Fruit fly (Drosophila melanogaster) whole organism, embryonic: ENCODE measurements around the gene CG7156.
A peak's percentile ranks its signal among the peaks of the same experiment; 100 is the strongest.

ENCODE experiments used
- Ada2b ChIP-seq: fragments of 200-800 bp; sonication (Bioruptor generic); IDR thresholded peaks from 2 replicates; pipeline ENCODE4 v1.3.6; 2022; ENCODE audit warnings: missing biosample characterization, missing genetic modification characterization
- Antp ChIP-seq: fragments of 200-800 bp; sonication (Bioruptor generic); optimal IDR thresholded peaks from 3 replicates; lab custom pipeline; 2016; ENCODE audit warnings: missing biosample characterization, missing genetic modification characterization
- Atf-2 ChIP-seq: fragments of 200-800 bp; sonication (Bioruptor generic); optimal IDR thresholded peaks from 2 replicates; lab custom pipeline; 2016; ENCODE audit warnings: missing biosample characterization, missing genetic modification characterization
- Atf6 ChIP-seq: fragments of 200-800 bp; sonication (Bioruptor generic); IDR thresholded peaks from 2 replicates; pipeline ENCODE4 v1.3.6; 2022; ENCODE audit warnings: missing biosample characterization, missing genetic modification characterization
- Awh ChIP-seq: fragments of 200-800 bp; sonication (Bioruptor generic); IDR thresholded peaks from 2 replicates; pipeline ENCODE4, ENCODE4 v1.3.6; 2022; ENCODE audit warnings: missing biosample characterization, missing genetic modification characterization
- BEAF-32 ChIP-seq: fragments of 200-800 bp; sonication (Bioruptor generic); optimal IDR thresholded peaks from 3 replicates; lab custom pipeline; 2017; ENCODE audit warnings: missing biosample characterization, missing genetic modification characterization, mild to moderate bottlenecking, moderate library complexity, missing genetic modification reagents
- Bgb ChIP-seq: fragments of 200-800 bp; sonication (Bioruptor generic); IDR thresholded peaks from 2 replicates; pipeline ENCODE4 v1.3.6; 2022; ENCODE audit warnings: missing biosample characterization, missing genetic modification characterization; ENCODE audit not compliant: partially characterized antibody
- CG10321 ChIP-seq: fragments of 200-800 bp; sonication (Bioruptor generic); IDR thresholded peaks from 2 replicates; pipeline ENCODE4 v1.3.6; 2022; ENCODE audit warnings: missing biosample characterization, missing genetic modification characterization
- CG10543 ChIP-seq: fragments of 200-800 bp; sonication (Bioruptor generic); optimal IDR thresholded peaks from 3 replicates; lab custom pipeline; 2017; ENCODE audit warnings: missing biosample characterization, mild to moderate bottlenecking, missing genetic modification characterization, moderate library complexity
- CG11247 ChIP-seq: fragments of 200-800 bp; sonication (Bioruptor generic); IDR thresholded peaks from 2 replicates; pipeline ENCODE4 v1.3.6; 2022; ENCODE audit warnings: missing biosample characterization, missing genetic modification characterization
- CG14014 ChIP-seq: fragments of 200-800 bp; sonication (Bioruptor generic); IDR thresholded peaks from 2 replicates; pipeline ENCODE4 v1.3.6; 2022; ENCODE audit warnings: missing biosample characterization, missing genetic modification characterization
- CG15269 ChIP-seq: fragments of 200-800 bp; sonication (Bioruptor generic); optimal IDR thresholded peaks from 2 replicates; lab custom pipeline; 2018; ENCODE audit warnings: missing biosample characterization, mild to moderate bottlenecking, missing genetic modification characterization, moderate library complexity
- CG15514 ChIP-seq: fragments of 200-800 bp; sonication (Bioruptor generic); optimal IDR thresholded peaks from 3 replicates; lab custom pipeline; 2017; ENCODE audit warnings: missing biosample characterization, missing genetic modification characterization, mild to moderate bottlenecking, moderate library complexity, missing genetic modification reagents
- CG1603 ChIP-seq: fragments of 200-800 bp; sonication (Bioruptor generic); optimal IDR thresholded peaks from 2 replicates; lab custom pipeline; 2019; ENCODE audit warnings: missing biosample characterization, mild to moderate bottlenecking, missing genetic modification characterization, moderate library complexity
- CG16813 ChIP-seq: fragments of 200-800 bp; sonication (Bioruptor generic); IDR thresholded peaks from 3 replicates; pipeline ENCODE4 v1.3.6; 2022; ENCODE audit warnings: missing biosample characterization, missing genetic modification characterization; ENCODE audit not compliant: partially characterized antibody
- CG17359 ChIP-seq: fragments of 200-800 bp; sonication (Bioruptor generic); optimal IDR thresholded peaks from 3 replicates; lab custom pipeline; 2018; ENCODE audit warnings: missing biosample characterization, mild to moderate bottlenecking, missing genetic modification characterization, moderate library complexity
- CG1792 ChIP-seq: fragments of 200-800 bp; sonication (Bioruptor generic); optimal IDR thresholded peaks from 2 replicates; lab custom pipeline; 2016; ENCODE audit warnings: missing biosample characterization, missing genetic modification characterization
- CG2116 ChIP-seq: fragments of 200-800 bp; sonication (Bioruptor generic); optimal IDR thresholded peaks from 3 replicates; lab custom pipeline; 2018; ENCODE audit warnings: missing biosample characterization, mild to moderate bottlenecking, missing genetic modification characterization
- CG2120 ChIP-seq: fragments of 200-800 bp; sonication (Bioruptor generic); optimal IDR thresholded peaks from 3 replicates; lab custom pipeline; 2016; ENCODE audit warnings: missing biosample characterization, missing genetic modification characterization
- CG2129 ChIP-seq: fragments of 200-800 bp; sonication (Bioruptor generic); IDR thresholded peaks from 2 replicates; pipeline ENCODE4 v1.3.6; 2022; ENCODE audit warnings: missing biosample characterization, missing genetic modification characterization; ENCODE audit not compliant: partially characterized antibody
- CG30403 ChIP-seq: fragments of 200-800 bp; sonication (Bioruptor generic); optimal IDR thresholded peaks from 3 replicates; lab custom pipeline; 2016; ENCODE audit warnings: missing biosample characterization, missing genetic modification characterization
- CG32767 ChIP-seq: fragments of 200-800 bp; sonication (Bioruptor generic); IDR thresholded peaks from 2 replicates; pipeline ENCODE4 v1.3.6; 2022; ENCODE audit warnings: missing biosample characterization, missing genetic modification characterization
- CG6791 ChIP-seq: fragments of 200-800 bp; sonication (Bioruptor generic); IDR thresholded peaks from 3 replicates; pipeline ENCODE4 v1.3.6; 2022; ENCODE audit warnings: missing biosample characterization, missing genetic modification characterization; ENCODE audit not compliant: partially characterized antibody
- CG6854 ChIP-seq: fragments of 200-800 bp; sonication (Bioruptor generic); optimal IDR thresholded peaks from 3 replicates; lab custom pipeline; 2017; ENCODE audit warnings: missing biosample characterization, mild to moderate bottlenecking, missing genetic modification characterization
- CG8359 ChIP-seq: fragments of 200-800 bp; sonication (Bioruptor generic); optimal IDR thresholded peaks from 2 replicates; lab custom pipeline; 2017; ENCODE audit warnings: missing biosample characterization, mild to moderate bottlenecking, missing genetic modification characterization, borderline replicate concordance
- CG8765 ChIP-seq: fragments of 200-800 bp; sonication (Bioruptor generic); IDR thresholded peaks from 2 replicates; pipeline ENCODE4 v1.3.6; 2022; ENCODE audit warnings: missing biosample characterization, missing genetic modification characterization
- CG9609 ChIP-seq: fragments of 200-800 bp; sonication (Bioruptor generic); optimal IDR thresholded peaks from 3 replicates; lab custom pipeline; 2016; ENCODE audit warnings: missing biosample characterization, missing genetic modification characterization
- CG9876 ChIP-seq: fragments of 200-800 bp; sonication (Bioruptor generic); optimal IDR thresholded peaks from 2 replicates; lab custom pipeline; 2016; ENCODE audit warnings: missing biosample characterization, missing genetic modification characterization
- Camta ChIP-seq: fragments of 200-800 bp; sonication (Bioruptor generic); optimal IDR thresholded peaks from 2 replicates; lab custom pipeline; 2016; ENCODE audit warnings: missing biosample characterization, missing genetic modification characterization
- Dbx ChIP-seq: fragments of 200-800 bp; sonication (Bioruptor generic); IDR thresholded peaks from 3 replicates; pipeline ENCODE4 v1.3.6; 2022; ENCODE audit warnings: missing biosample characterization, missing genetic modification characterization
- Dek ChIP-seq: fragments of 200-800 bp; sonication (Bioruptor generic); optimal IDR thresholded peaks from 3 replicates; lab custom pipeline; 2019; ENCODE audit warnings: missing biosample characterization, mild to moderate bottlenecking, missing genetic modification characterization, moderate library complexity
- Dll ChIP-seq: fragments of 200-800 bp; sonication (Bioruptor generic); IDR thresholded peaks from 4 replicates; pipeline ENCODE4 v1.3.6; 2022; ENCODE audit warnings: missing biosample characterization, missing genetic modification characterization; ENCODE audit not compliant: partially characterized antibody
- Ets65A ChIP-seq: fragments of 200-800 bp; sonication (Bioruptor generic); peaks from one replicate; lab custom pipeline; 2016; ENCODE audit warnings: missing biosample characterization, missing genetic modification characterization
- H2.0 ChIP-seq: fragments of 200-800 bp; sonication (Bioruptor generic); IDR thresholded peaks from 2 replicates; pipeline ENCODE4 v1.3.6; 2022; ENCODE audit warnings: missing biosample characterization, missing genetic modification characterization
- HLH4C ChIP-seq: fragments of 200-800 bp; sonication (Bioruptor generic); IDR thresholded peaks from 3 replicates; pipeline ENCODE4 v1.3.6; 2022; ENCODE audit warnings: missing biosample characterization, missing genetic modification characterization; ENCODE audit not compliant: partially characterized antibody
- Hmr ChIP-seq: fragments of 200-800 bp; sonication (Bioruptor generic); optimal IDR thresholded peaks from 3 replicates; lab custom pipeline; 2017; ENCODE audit warnings: mild to moderate bottlenecking, missing biosample characterization, missing genetic modification reagents, missing genetic modification characterization
- Hsf ChIP-seq: fragments of 200-800 bp; sonication (Bioruptor generic); optimal IDR thresholded peaks from 3 replicates; lab custom pipeline; 2016; ENCODE audit warnings: missing biosample characterization, missing genetic modification characterization
- Med ChIP-seq: fragments of 200-800 bp; sonication (Bioruptor generic); peaks from one replicate; lab custom pipeline; 2016; ENCODE audit warnings: missing biosample characterization, missing genetic modification characterization, mild to moderate bottlenecking, inconsistent platforms, moderate library complexity
- NC2β ChIP-seq: fragments of 200-800 bp; sonication (Bioruptor generic); optimal IDR thresholded peaks from 2 replicates; lab custom pipeline; 2016; ENCODE audit warnings: missing biosample characterization, missing genetic modification characterization
- Rfx ChIP-seq: fragments of 200-800 bp; sonication (Bioruptor generic); IDR thresholded peaks from 2 replicates; pipeline ENCODE4 v1.3.6; 2022; ENCODE audit warnings: missing biosample characterization, missing genetic modification characterization
- Scr ChIP-seq: fragments of 200-800 bp; sonication (Bioruptor generic); IDR thresholded peaks from 2 replicates; pipeline ENCODE4 v1.3.6; 2022; ENCODE audit warnings: missing biosample characterization, missing genetic modification characterization; ENCODE audit not compliant: partially characterized antibody
- az2 ChIP-seq: fragments of 200-800 bp; sonication (Bioruptor generic); optimal IDR thresholded peaks from 3 replicates; lab custom pipeline; 2016; ENCODE audit warnings: missing biosample characterization, missing genetic modification characterization
- bab2 ChIP-seq: fragments of 200-800 bp; sonication (Bioruptor generic); optimal IDR thresholded peaks from 2 replicates; lab custom pipeline; 2016; ENCODE audit warnings: missing biosample characterization, missing genetic modification characterization
- h ChIP-seq: fragments of >200 bp; optimal IDR thresholded peaks from 2 replicates; lab custom pipeline; 2017
- onecut ChIP-seq: fragments of 200-800 bp; sonication (Bioruptor generic); IDR thresholded peaks from 2 replicates; pipeline ENCODE4 v1.3.6; 2022; ENCODE audit warnings: missing biosample characterization, missing genetic modification characterization
- sc ChIP-seq, 3 experiments: fragments of >200 bp in 2 of 3; fragments of 200-800 bp in 1 of 3; sonication (Bioruptor generic) in 1 of 3; optimal IDR thresholded peaks; 2 replicates in 2 of 3; 3 replicates in 1 of 3; lab custom pipeline; 2017; ENCODE audit warnings: mild to moderate bottlenecking in 1 of 3, missing biosample characterization in 1 of 3, missing genetic modification characterization in 1 of 3, missing genetic modification reagents in 1 of 3
- so ChIP-seq: fragments of 200-800 bp; sonication (Bioruptor generic); IDR thresholded peaks from 3 replicates; pipeline ENCODE4 v1.3.6; 2022; ENCODE audit warnings: missing biosample characterization, missing genetic modification characterization
- tin ChIP-seq: fragments of 200-800 bp; sonication (Bioruptor generic); optimal IDR thresholded peaks from 3 replicates; lab custom pipeline; 2016; ENCODE audit warnings: missing biosample characterization, missing genetic modification characterization
- trem ChIP-seq: fragments of 200-800 bp; optimal IDR thresholded peaks from 3 replicates; lab custom pipeline; 2019; ENCODE audit warnings: missing biosample characterization, mild to moderate bottlenecking, missing genetic modification characterization, moderate library complexity
- zfh1 ChIP-seq: fragments of 200-800 bp; sonication (Bioruptor generic); IDR thresholded peaks from 3 replicates; pipeline ENCODE4 v1.3.6; 2022; ENCODE audit warnings: missing biosample characterization, missing genetic modification characterization

CG7156 gene

DNA sequence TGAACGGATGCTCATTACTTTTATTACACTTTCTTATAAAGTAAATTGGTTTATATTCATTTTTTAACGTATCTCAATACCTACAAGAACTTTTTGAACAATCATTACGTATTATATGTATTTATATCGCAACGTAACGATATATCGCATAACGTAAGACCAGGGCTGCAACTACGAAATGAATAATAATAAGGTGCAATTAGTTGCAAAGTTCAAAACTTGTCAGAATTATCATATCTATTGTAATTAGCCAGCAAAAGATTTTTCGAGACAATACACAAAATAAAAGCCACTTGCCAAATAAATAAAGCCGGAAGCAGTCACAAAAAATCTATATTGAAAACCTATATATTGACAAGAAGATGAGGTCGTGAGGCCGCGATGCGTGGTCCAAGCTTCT lies 26.7 kb downstream of the CG7156 start (continued):
- TF ChIP-seq NC2β (GFP tag; lab: Kevin White, UChicago) (peak; percentile 19), Med (GFP tag; lab: Kevin White, UChicago) (peak; percentile 93), CG9876 (GFP tag; lab: Kevin White, UChicago) (peak; percentile 26), Antp (GFP tag; lab: Kevin White, UChicago) (no peak), Hsf (GFP tag; lab: Kevin White, UChicago) (peak; percentile 66), Bgb (GFP tag; lab: Robert Waterston, UW) (peak; percentile 81), H2.0 (GFP tag; lab: Robert Waterston, UW) (no peak), CG8765 (no peak), bab2 (GFP tag; lab: Kevin White, UChicago) (peak; percentile 38), Atf6 (GFP tag; lab: Robert Waterston, UW) (peak; percentile 10; the same call in 1 of the 2 replicates), CG2129 (GFP tag; lab: Robert Waterston, UW) (peak; percentile 47), CG30403 (peak; percentile 59), CG2116 (peak; percentile 53), CG16813 (GFP tag; lab: Robert Waterston, UW) (peak; percentile 65), CG14014 (GFP tag; lab: Robert Waterston, UW) (peak; percentile 48; the same call in 1 of the 2 replicates), CG11247 (GFP tag; lab: Robert Waterston, UW) (no peak), Dbx (GFP tag; lab: Robert Waterston, UW) (peak; percentile 37; the same call in 1 of the 3 replicates), so (GFP tag; lab: Robert Waterston, UW) (no peak), HLH4C (GFP tag; lab: Robert Waterston, UW) (peak; percentile 51; the same call in 2 of the 3 replicates), az2 (peak; percentile 35), CG15514 (GFP tag; lab: Kevin White, UChicago) (peak; percentile 69), trem (tag; lab: Kevin White, UChicago) (peak; percentile 20), CG6854 (GFP tag; lab: Kevin White, UChicago) (no peak), CG8359 (GFP tag; lab: Kevin White, UChicago) (no peak), Camta (peak; percentile 28), Scr (GFP tag; lab: Robert Waterston, UW) (peak; percentile 79), CG1603 (peak; percentile 31), onecut (GFP tag; lab: Robert Waterston, UW) (no peak), Hmr (GFP tag; lab: Kevin White, UChicago) (peak; percentile 43), CG10321 (GFP tag; lab: Robert Waterston, UW) (no peak), sc (optimal IDR thresholded peaks at IDR 0.05; lab: Kevin White, UChicago) (no peak), sc (GFP tag; optimal IDR thresholded peaks at IDR 0.05; lab: Kevin White, UChicago) (no peak), CG6791 (GFP tag; lab: Robert Waterston, UW) (peak; percentile 67), tin (GFP tag; lab: Kevin White, UChicago) (peak; percentile 54), CG17359 (tag; lab: Kevin White, UChicago) (peak; percentile 19), CG15269 (tag; lab: Kevin White, UChicago) (no peak), Atf-2 (GFP tag; lab: Kevin White, UChicago) (peak; percentile 40), zfh1 (GFP tag; lab: Robert Waterston, UW) (no peak), CG10543 (no peak), CG9609 (GFP tag; lab: Kevin White, UChicago) (peak; percentile 26), Dll (GFP tag; lab: Robert Waterston, UW) (peak; percentile 86), CG2120 (GFP tag; lab: Kevin White, UChicago) (peak; percentile 75), BEAF-32 (GFP tag; lab: Kevin White, UChicago) (peak; percentile 70), h (lab: Kevin White, UChicago) (no peak), CG32767 (peak; percentile 33; the same call in 1 of the 2 replicates), Awh (GFP tag; lab: Robert Waterston, UW) (no peak), Rfx (peak; percentile 54), CG1792 (GFP tag; lab: Kevin White, UChicago) (peak; percentile 2), Dek (tag; lab: Kevin White, UChicago) (peak; percentile 23), Ada2b (GFP tag; lab: Robert Waterston, UW) (peak; percentile 47; the same call in 1 of the 2 replicates), Ets65A (peak; percentile 92)
